Fruit fly (Drosophila melanogaster) S2 (cell line): Measurements from ENCODE around the gene pyd.

ENCODE experiments used
- CG8478 ChIP-seq: fragments of >200 bp; optimal IDR thresholded peaks from 2 replicates; lab custom pipeline; 2018
- CTCF ChIP-seq, 2 experiments: fragments of >200 bp; optimal IDR thresholded peaks; 2 replicates each; lab custom pipeline; 2018

DNA sequence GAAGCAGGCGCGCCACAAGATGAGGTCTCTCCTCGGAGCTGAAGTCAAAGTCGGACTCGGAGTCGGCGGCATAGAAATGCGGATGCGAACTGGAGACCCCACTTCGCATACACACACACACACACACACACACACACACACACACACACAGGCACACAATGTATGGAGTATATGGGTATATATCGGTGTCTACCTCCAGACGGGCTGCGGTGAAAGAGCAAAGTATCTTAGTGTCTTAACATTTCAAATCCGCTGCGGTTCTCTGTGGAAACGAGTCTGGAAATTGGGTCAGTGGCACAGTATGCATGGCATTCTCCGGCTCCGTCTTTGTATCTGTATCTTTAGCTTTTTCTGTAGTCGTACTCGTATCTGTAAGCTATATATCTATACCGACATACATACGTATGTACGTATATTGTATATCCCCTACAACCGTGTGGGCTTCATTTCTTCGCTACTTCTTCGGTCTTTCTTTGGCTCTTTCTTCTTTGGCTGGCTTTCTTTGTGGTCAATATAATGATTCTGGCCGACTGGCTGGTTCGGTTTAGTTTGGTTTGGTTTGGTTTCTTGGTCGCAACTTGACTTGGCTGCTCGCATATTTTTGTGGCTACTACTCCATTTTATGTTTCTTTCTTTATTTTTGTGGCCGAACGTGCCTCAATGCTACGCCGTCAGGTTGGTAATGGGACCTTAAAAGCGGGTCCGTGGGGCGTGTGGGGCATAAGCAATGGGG is 17.8 kb upstream of the pyd start:
- TF ChIP-seq CTCF (optimal IDR thresholded peaks at IDR 0.05; lab: Kevin White, UChicago) (no peak), CG8478 (no peak)
